Worm (Caenorhabditis elegans) whole organism, early embryonic: ENCODE measurements around the gene W02A2.5.
A peak's percentile ranks its signal among the peaks of the same experiment; 100 is the strongest.

ENCODE experiments used
- B0310.2 ChIP-seq: sonication (generic microtip); optimal IDR thresholded peaks from 2 replicates; lab custom pipeline; 2016; ENCODE audit warnings: mild to moderate bottlenecking, missing genetic modification characterization, missing compliant biosample characterization
- F13C5.2 ChIP-seq: sonication (generic microtip); optimal IDR thresholded peaks from 2 replicates; lab custom pipeline; 2017; ENCODE audit warnings: mild to moderate bottlenecking, missing genetic modification characterization, inconsistent platforms, missing compliant biosample characterization
- aly-1 ChIP-seq: sonication (generic microtip); optimal IDR thresholded peaks from 2 replicates; lab custom pipeline; 2016; ENCODE audit warnings: missing genetic modification characterization, missing compliant biosample characterization
- ama-1 ChIP-seq: fragments of 150-350 bp; optimal IDR thresholded peaks from 2 replicates; lab custom pipeline; 2014
- ceh-13 ChIP-seq: fragments of 200-800 bp; sonication (Bioruptor generic); optimal IDR thresholded peaks from 2 replicates; lab custom pipeline; 2018; ENCODE audit warnings: mild to moderate bottlenecking, missing genetic modification characterization, missing compliant biosample characterization
- ceh-36 ChIP-seq: sonication (generic microtip); optimal IDR thresholded peaks from 2 replicates; lab custom pipeline; 2016; ENCODE audit warnings: missing genetic modification characterization, inconsistent platforms, missing compliant biosample characterization
- ets-7 ChIP-seq: sonication (generic microtip); optimal IDR thresholded peaks from 2 replicates; lab custom pipeline; 2016; ENCODE audit warnings: missing genotype, missing genetic modification characterization, missing compliant biosample characterization
- flt-1 ChIP-seq: fragments of 200-800 bp; sonication (Bioruptor generic); IDR thresholded peaks from 2 replicates; pipeline ENCODE4 v1.3.6; 2022; ENCODE audit warnings: missing genetic modification characterization, missing compliant biosample characterization
- hmbx-1 ChIP-seq: sonication (generic microtip); optimal IDR thresholded peaks from 2 replicates; lab custom pipeline; 2016; ENCODE audit warnings: mild to moderate bottlenecking, missing genetic modification characterization, missing compliant biosample characterization
- hmg-4 ChIP-seq: fragments of 200-800 bp; sonication (Bioruptor generic); optimal IDR thresholded peaks from 2 replicates; lab custom pipeline; 2018; ENCODE audit warnings: mild to moderate bottlenecking, missing genetic modification characterization, missing compliant biosample characterization
- hnd-1 ChIP-seq: sonication (generic microtip); optimal IDR thresholded peaks from 2 replicates; lab custom pipeline; 2016; ENCODE audit warnings: missing genetic modification characterization, missing compliant biosample characterization
- pes-1 ChIP-seq: fragments of 200-800 bp; sonication (Bioruptor generic); IDR thresholded peaks from 2 replicates; pipeline ENCODE4 v1.3.6; 2022; ENCODE audit warnings: missing genetic modification reagents, missing genetic modification characterization, missing compliant biosample characterization
- scrt-1 ChIP-seq: fragments of 200-800 bp; sonication (Bioruptor generic); IDR thresholded peaks from 2 replicates; pipeline ENCODE4 v1.3.6; 2022; ENCODE audit warnings: missing genetic modification characterization, missing compliant biosample characterization
- sea-1 ChIP-seq: fragments of 200-800 bp; sonication (Bioruptor generic); conservative IDR thresholded peaks from 2 replicates; pipeline ENCODE4 v1.3.6; 2022; ENCODE audit warnings: missing genetic modification characterization, missing compliant biosample characterization
- tbx-11 ChIP-seq: fragments of 200-800 bp; sonication (Bioruptor generic); IDR thresholded peaks from 2 replicates; pipeline ENCODE4 v1.3.6; 2022; ENCODE audit warnings: missing genetic modification characterization, missing compliant biosample characterization
- tbx-37 ChIP-seq: fragments of 200-800 bp; sonication (Bioruptor generic); conservative IDR thresholded peaks from 2 replicates; pipeline ENCODE4 v1.3.6; 2022; ENCODE audit warnings: missing genetic modification reagents, missing genetic modification characterization, missing compliant biosample characterization
- tra-4 ChIP-seq: sonication (generic microtip); optimal IDR thresholded peaks from 2 replicates; lab custom pipeline; 2017; ENCODE audit warnings: missing genetic modification characterization, missing compliant biosample characterization

Gene W02A2.5

ce11 chrIV:13369120-13369842, 26.6 kb downstream of the W02A2.5 start, which contains the start of gene agt-1:
TSS of gene agt-1 (minus strand) at chrIV:13369412.
- TF ChIP-seq ama-1 (lab: Kevin White, UChicago) (no peak), hnd-1 (no peak), B0310.2 (no peak), ceh-36 (no peak), pes-1 (GFP tag; lab: Robert Waterston, UW) (no peak), hmbx-1 (no peak), tbx-37 (GFP tag; lab: Robert Waterston, UW) (no peak), scrt-1 (GFP tag; lab: Robert Waterston, UW) (no peak), hmg-4 (no peak), tra-4 (tag; lab: Kevin White, UChicago) (no peak)

ce11 chrIV:13370235-13370739, 27.6 kb downstream of the W02A2.5 start, which contains the start of the genes rla-2, popl-7 and Y62E10A.24:
TSS of gene rla-2 (minus strand) at chrIV:13370285.
TSS of gene popl-7 (plus strand) at chrIV:13370689.
TSS of gene Y62E10A.24 (plus strand) at chrIV:13370710.
- TF ChIP-seq ama-1 (lab: Kevin White, UChicago) (no peak), tbx-37 (GFP tag; lab: Robert Waterston, UW) (no peak), ceh-36 (no peak), hmbx-1 (no peak), ets-7 (tag; lab: Kevin White, UChicago) (no peak), pes-1 (GFP tag; lab: Robert Waterston, UW) (no peak), flt-1 (no peak), tra-4 (tag; lab: Kevin White, UChicago) (no peak), ceh-13 (GFP tag; lab: Kevin White, UChicago) (no peak), aly-1 (tag; lab: Kevin White, UChicago) (no peak), scrt-1 (GFP tag; lab: Robert Waterston, UW) (no peak), hnd-1 (no peak), F13C5.2 (tag; lab: Kevin White, UChicago) (no peak), tbx-11 (GFP tag; lab: Robert Waterston, UW) (no peak)

ce11 chrIV:13371699-13372098, 29.0 kb downstream of the W02A2.5 start, which contains the start of gene Y62E10A.6:
TSS of gene Y62E10A.6 (plus strand) at chrIV:13371999.
- TF ChIP-seq tra-4 (tag; lab: Kevin White, UChicago) (no peak), hmg-4 (no peak), hnd-1 (no peak), ceh-36 (no peak), aly-1 (tag; lab: Kevin White, UChicago) (no peak), F13C5.2 (tag; lab: Kevin White, UChicago) (no peak), scrt-1 (GFP tag; lab: Robert Waterston, UW) (no peak), flt-1 (no peak), ceh-13 (GFP tag; lab: Kevin White, UChicago) (no peak), pes-1 (GFP tag; lab: Robert Waterston, UW) (no peak), sea-1 (GFP tag; lab: Robert Waterston, UW) (no peak), B0310.2 (no peak), tbx-37 (GFP tag; lab: Robert Waterston, UW) (no peak), ets-7 (tag; lab: Kevin White, UChicago) (no peak), ama-1 (lab: Kevin White, UChicago) (no peak), tbx-11 (GFP tag; lab: Robert Waterston, UW) (no peak), hmbx-1 (no peak)

ce11 chrIV:13374918-13375317, 32.3 kb downstream of the W02A2.5 start:
- TF ChIP-seq ceh-36, result no peak
- no peak for TF ChIP-seq tbx-11 (GFP tag; lab: Robert Waterston, UW)
- no peak for TF ChIP-seq aly-1 (tag; lab: Kevin White, UChicago)
- TF ChIP-seq ceh-13 (GFP tag; lab: Kevin White, UChicago), result no peak

- TF ChIP-seq scrt-1 (GFP tag; lab: Robert Waterston, UW), result no peak
- no peak for TF ChIP-seq tbx-11 (GFP tag; lab: Robert Waterston, UW)
- no peak for TF ChIP-seq tbx-37 (GFP tag; lab: Robert Waterston, UW)
Observed at ce11 chrIV:13377716-13378115, 35.1 kb downstream of the W02A2.5 start, which contains the start of gene mau-8. TSS of gene mau-8 (plus strand) at chrIV:13378016.

ce11 chrIV:13380506-13380905, 37.9 kb downstream of the W02A2.5 start:
- no peak for TF ChIP-seq flt-1
- peak; percentile 28 for TF ChIP-seq ama-1 (lab: Kevin White, UChicago)

- TF ChIP-seq tbx-11 (GFP tag; lab: Robert Waterston, UW) (no peak), scrt-1 (GFP tag; lab: Robert Waterston, UW) (no peak), hmg-4 (no peak), pes-1 (GFP tag; lab: Robert Waterston, UW) (no peak), ets-7 (tag; lab: Kevin White, UChicago) (no peak)
Observed at ce11 chrIV:13381823-13382222, 39.2 kb downstream of the W02A2.5 start, which contains the start of gene emc-3. TSS of gene emc-3 (minus strand) at chrIV:13381923.

- TF ChIP-seq ama-1 (lab: Kevin White, UChicago) (no peak), F13C5.2 (tag; lab: Kevin White, UChicago) (peak; percentile 17)
Observed at ce11 chrIV:13383763-13384436, 41.2 kb downstream of the W02A2.5 start, which contains the start of gene rab-19. TSS of gene rab-19 (minus strand) at chrIV:13384386.
